Worm (Caenorhabditis elegans) whole organism, L2 larva: ENCODE measurements around the gene rpl-33.

Source experiments
- ZK546.5 ChIP-seq: sonication (generic microtip); optimal IDR thresholded peaks from 2 replicates; lab custom pipeline; 2017; ENCODE audit warnings: missing biosample characterization, missing genetic modification characterization
- ama-1 ChIP-seq: fragments of 150-350 bp; optimal IDR thresholded peaks from 2 replicates; lab custom pipeline; 2018; ENCODE audit warnings: inconsistent platforms
- egl-27 ChIP-seq: sonication (generic microtip); optimal IDR thresholded peaks from 3 replicates; lab custom pipeline; 2017; ENCODE audit warnings: missing biosample characterization, missing genetic modification reagents, missing genetic modification characterization
- lin-11 ChIP-seq: fragments of 150-350 bp; sonication (generic microtip); optimal IDR thresholded peaks from 2 replicates; lab custom pipeline; 2014; ENCODE audit warnings: missing biosample characterization, missing genetic modification characterization, inconsistent platforms, mixed read lengths
- mdl-1 ChIP-seq, 2 experiments: fragments of 150-350 bp in 1 of 2; sonication (generic microtip) in 1 of 2; optimal IDR thresholded peaks; 2 replicates each; lab custom pipeline; 2017; ENCODE audit warnings: missing biosample characterization in 2 of 2, missing genetic modification characterization in 2 of 2
- nhr-129 ChIP-seq: fragments of 150-350 bp; optimal IDR thresholded peaks from 2 replicates; lab custom pipeline; 2014; ENCODE audit warnings: missing biosample characterization, missing genetic modification characterization
- nhr-77 ChIP-seq: fragments of 150-350 bp; optimal IDR thresholded peaks from 2 replicates; lab custom pipeline; 2014; ENCODE audit warnings: missing biosample characterization, missing genetic modification characterization
- skn-1 ChIP-seq: sonication (generic microtip); optimal IDR thresholded peaks from 2 replicates; lab custom pipeline; 2017; ENCODE audit warnings: missing biosample characterization, missing genetic modification characterization
- snpc-4 ChIP-seq: fragments of 150-350 bp; optimal IDR thresholded peaks from 2 replicates; lab custom pipeline; 2014; ENCODE audit warnings: missing biosample characterization, missing genetic modification characterization
- ztf-1 ChIP-seq: fragments of 200-800 bp; sonication (Bioruptor generic); conservative IDR thresholded peaks from 2 replicates; pipeline ENCODE4 v1.3.6; 2022; ENCODE audit warnings: missing genetic modification characterization, missing compliant biosample characterization
- ztf-4 ChIP-seq: fragments of 150-350 bp; optimal IDR thresholded peaks from 2 replicates; lab custom pipeline; 2014; ENCODE audit warnings: missing biosample characterization, missing genetic modification characterization

- TF ChIP-seq egl-27 (tag; lab: Kevin White, UChicago) = peak; percentile 94
- TF ChIP-seq mdl-1 (tag; optimal IDR thresholded peaks at IDR 0.05; lab: Kevin White, UChicago) = peak in 1 of 2 experiments; percentile 72
- peak; percentile 79 for TF ChIP-seq ama-1 (lab: Kevin White, UChicago)
- no peak for TF ChIP-seq ztf-1
- TF ChIP-seq skn-1 = peak; percentile 91
- peak; percentile 92 for TF ChIP-seq nhr-129 (tag; lab: Kevin White, UChicago)
- peak; percentile 94 for TF ChIP-seq lin-11
- peak; percentile 82 for TF ChIP-seq nhr-77
- peak; percentile 71 for TF ChIP-seq ZK546.5
- peak; percentile 80 for TF ChIP-seq snpc-4 (tag; lab: Kevin White, UChicago)
- peak; percentile 92 for TF ChIP-seq ztf-4 (tag; lab: Kevin White, UChicago)
Measured at ce11 chrII:7151969-7152631, 46.7 kb downstream of the rpl-33 start, which contains the start of gene fust-1.
